Worm (Caenorhabditis elegans) whole organism, late embryonic: ENCODE results near the gene flad-1.

Source experiments
- C08G9.2 ChIP-seq: sonication (generic microtip); optimal IDR thresholded peaks from 2 replicates; lab custom pipeline; 2016; ENCODE audit warnings: mild to moderate bottlenecking, missing genetic modification characterization, moderate library complexity, missing compliant biosample characterization
- ceh-30 ChIP-seq: fragments of 150-350 bp; optimal IDR thresholded peaks from 2 replicates; lab custom pipeline; 2014; ENCODE audit warnings: missing biosample characterization, missing genetic modification characterization
- elt-4 ChIP-seq: sonication (generic microtip); optimal IDR thresholded peaks from 2 replicates; lab custom pipeline; 2016; ENCODE audit warnings: missing genetic modification characterization, missing compliant biosample characterization
- hlh-15 ChIP-seq: sonication (generic microtip); optimal IDR thresholded peaks from 2 replicates; lab custom pipeline; 2016; ENCODE audit warnings: missing genetic modification characterization, missing compliant biosample characterization
- nhr-11 ChIP-seq: fragments of 150-350 bp; optimal IDR thresholded peaks from 2 replicates; lab custom pipeline; 2014; ENCODE audit warnings: missing biosample characterization, missing genetic modification characterization
- pag-3 ChIP-seq: sonication (generic microtip); optimal IDR thresholded peaks from 2 replicates; lab custom pipeline; 2016; ENCODE audit warnings: missing compliant biosample characterization, missing genetic modification characterization, borderline replicate concordance
- pat-9 ChIP-seq: fragments of 200-800 bp; sonication (Bioruptor generic); optimal IDR thresholded peaks from 2 replicates; lab custom pipeline; 2018; ENCODE audit warnings: mild to moderate bottlenecking, missing genetic modification characterization, moderate library complexity, missing compliant biosample characterization
- pqm-1 ChIP-seq: sonication (generic microtip); optimal IDR thresholded peaks from 2 replicates; lab custom pipeline; 2016; ENCODE audit warnings: missing genetic modification characterization, missing compliant biosample characterization
- sox-4 ChIP-seq: sonication (generic microtip); optimal IDR thresholded peaks from 2 replicates; lab custom pipeline; 2017; ENCODE audit warnings: mild to moderate bottlenecking, missing genetic modification characterization, inconsistent platforms, missing compliant biosample characterization
- ttx-3 ChIP-seq: sonication (generic microtip); optimal IDR thresholded peaks from 2 replicates; lab custom pipeline; 2016; ENCODE audit warnings: missing genetic modification reagents, missing genetic modification characterization, missing compliant biosample characterization
- unc-86 ChIP-seq: sonication (generic microtip); optimal IDR thresholded peaks from 2 replicates; lab custom pipeline; 2016; ENCODE audit warnings: missing genetic modification characterization, missing compliant biosample characterization

- TF ChIP-seq pqm-1 = no peak
- TF ChIP-seq ttx-3 = no peak
- no peak for TF ChIP-seq hlh-15 (tag; lab: Kevin White, UChicago)
- no peak for TF ChIP-seq elt-4 (tag; lab: Kevin White, UChicago)
- TF ChIP-seq sox-4 (tag; lab: Kevin White, UChicago) = no peak
- no peak for TF ChIP-seq pag-3 (tag; lab: Kevin White, UChicago)
- TF ChIP-seq ceh-30 (tag; lab: Kevin White, UChicago) = no peak
- TF ChIP-seq unc-86 (tag; lab: Kevin White, UChicago) = no peak
- no peak for TF ChIP-seq pat-9
- no peak for TF ChIP-seq nhr-11
- TF ChIP-seq C08G9.2 (tag; lab: Kevin White, UChicago) = no peak
These were observed 15.5 kb upstream of the flad-1 start for ce11 chrII:9928470-9928869.
